Fruit fly (Drosophila melanogaster) whole organism: ENCODE data around the gene TTLL1A.

Experiments
- CG8478 ChIP-seq: fragments of >200 bp; optimal IDR thresholded peaks from 2 replicates; lab custom pipeline; 2018; ENCODE audit warnings: inconsistent platforms
- Dll ChIP-seq: fragments of >200 bp; optimal IDR thresholded peaks from 2 replicates; lab custom pipeline; 2017
- EcR ChIP-seq, 2 experiments: fragments of >200 bp; optimal IDR thresholded peaks; 2 replicates each; lab custom pipeline; 2017; ENCODE audit warnings: missing biosample characterization in 2 of 2, missing genetic modification characterization in 2 of 2, missing genetic modification reagents in 2 of 2
- pan ChIP-seq: fragments of >200 bp; optimal IDR thresholded peaks from 2 replicates; lab custom pipeline; 2017
- psq ChIP-seq: fragments of >200 bp; optimal IDR thresholded peaks from 2 replicates; lab custom pipeline; 2017
- usp ChIP-seq: fragments of >200 bp; optimal IDR thresholded peaks from 2 replicates; lab custom pipeline; 2017; ENCODE audit warnings: missing biosample characterization, missing genetic modification characterization, mixed read lengths

TTLL1A gene

DNA sequence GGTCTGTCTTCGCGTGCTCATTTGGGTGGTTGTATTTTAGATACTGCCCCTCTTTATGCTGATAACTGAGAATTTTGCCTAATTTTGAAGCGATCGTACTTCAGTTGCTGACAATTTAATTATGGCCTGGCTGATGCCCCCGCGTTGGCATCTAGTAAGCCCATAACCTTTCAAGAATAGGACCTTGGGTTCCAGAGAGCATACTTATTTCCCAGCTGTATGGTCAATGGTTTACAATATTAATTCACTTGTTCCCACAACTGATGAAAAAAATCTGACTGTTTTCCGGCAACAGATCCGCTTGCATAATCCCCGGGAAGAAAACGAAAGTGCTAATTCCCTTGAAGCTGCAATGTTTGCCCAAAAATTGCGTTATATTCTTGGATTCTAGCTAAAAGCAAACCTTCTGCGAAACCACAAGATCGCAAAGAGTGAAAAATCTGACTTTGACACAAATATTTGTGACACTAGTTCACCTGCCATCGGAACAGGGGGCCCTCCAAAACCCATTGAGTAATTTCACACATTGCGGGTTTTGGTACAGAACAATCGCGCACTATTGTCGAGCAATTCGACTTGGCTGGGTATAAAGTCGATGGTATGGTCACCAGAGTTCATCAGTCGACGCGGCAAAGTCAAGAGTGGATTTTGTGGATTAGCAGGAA, at the start of gene TTLL1A, which contains the start of gene CG5070:
Gene TTLL1A, minus strand, starts transcription at position 101 of the 665 bp plus-strand sequence.
Gene CG5070, plus strand, starts transcription at position 615 of the 665 bp plus-strand sequence.
- no peak for TF ChIP-seq Dll (lab: Kevin White, UChicago)
- TF ChIP-seq pan (lab: Kevin White, UChicago): no peak
- no peak for TF ChIP-seq usp
- TF ChIP-seq EcR (GFP tag; optimal IDR thresholded peaks at IDR 0.05; lab: Kevin White, UChicago): no peak
- TF ChIP-seq psq (lab: Kevin White, UChicago): no peak
- no peak for TF ChIP-seq CG8478 (lab: Kevin White, UChicago)

DNA sequence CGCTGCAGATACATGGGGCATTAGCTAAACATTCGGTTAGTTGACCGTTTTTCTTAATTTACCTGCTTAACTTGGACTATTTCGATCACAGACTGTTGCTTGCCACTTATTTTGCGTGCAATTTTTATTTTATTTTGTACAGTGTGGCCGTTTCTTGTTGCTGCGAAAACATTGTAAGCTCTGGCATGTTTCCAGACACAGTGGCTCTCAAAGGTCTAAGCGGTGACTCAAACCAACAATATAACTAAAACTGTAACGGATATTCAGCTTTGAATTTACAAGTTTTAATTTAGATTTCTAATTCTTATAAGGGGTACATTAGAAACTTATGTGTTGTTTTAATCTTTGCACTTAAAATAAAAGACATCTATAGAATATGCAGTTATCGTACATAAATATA, 46.9 kb upstream of the TTLL1A start, which contains the start of gene CG8675:
Gene CG8675, minus strand, starts transcription at position 177 of the 400 bp plus-strand sequence.
- no peak for TF ChIP-seq Dll (lab: Kevin White, UChicago)
- no peak for TF ChIP-seq psq (lab: Kevin White, UChicago)
- no peak for TF ChIP-seq EcR (GFP tag; optimal IDR thresholded peaks at IDR 0.05; lab: Kevin White, UChicago)
- no peak for TF ChIP-seq usp
- no peak for TF ChIP-seq pan (lab: Kevin White, UChicago)
- no peak for TF ChIP-seq CG8478 (lab: Kevin White, UChicago)

dm6 chrX:17246916-17247315, 44.5 kb upstream of the TTLL1A start, which contains the start of gene CG42854:
TSS of gene CG42854 (minus strand) at chrX:17247016.
- TF ChIP-seq psq (lab: Kevin White, UChicago): no peak
- TF ChIP-seq CG8478 (lab: Kevin White, UChicago): no peak
- no peak for TF ChIP-seq pan (lab: Kevin White, UChicago)
- no peak for TF ChIP-seq Dll (lab: Kevin White, UChicago)
- no peak for TF ChIP-seq EcR (GFP tag; optimal IDR thresholded peaks at IDR 0.05; lab: Kevin White, UChicago)
- TF ChIP-seq usp: no peak

DNA sequence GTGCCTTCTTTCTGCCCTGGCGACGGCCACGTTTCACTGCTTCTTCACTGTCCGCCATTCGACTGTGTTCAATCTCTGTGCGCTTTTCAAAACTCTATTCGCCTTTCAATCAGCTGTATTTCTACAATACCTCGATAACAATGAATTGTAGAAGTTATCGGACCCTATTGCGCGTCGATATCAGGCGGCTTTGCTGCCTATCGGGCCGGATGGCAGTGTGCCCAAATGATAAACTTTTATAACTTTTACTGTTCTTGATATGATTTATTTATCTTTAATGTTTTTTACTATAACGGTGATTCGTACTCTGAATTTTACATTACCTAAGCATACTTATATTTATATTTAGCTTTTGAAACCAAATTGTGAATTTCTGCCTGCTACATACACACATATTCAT, 42.5 kb upstream of the TTLL1A start, which contains the start of gene CG8915:
Gene CG8915, minus strand, starts transcription at position 148 of the 400 bp plus-strand sequence.
- TF ChIP-seq EcR (GFP tag; optimal IDR thresholded peaks at IDR 0.05; lab: Kevin White, UChicago) (no peak), pan (lab: Kevin White, UChicago) (no peak), Dll (lab: Kevin White, UChicago) (no peak), CG8478 (lab: Kevin White, UChicago) (no peak), psq (lab: Kevin White, UChicago) (no peak), usp (no peak)

- no peak for TF ChIP-seq usp
- TF ChIP-seq CG8478 (lab: Kevin White, UChicago): no peak
- TF ChIP-seq EcR (GFP tag; optimal IDR thresholded peaks at IDR 0.05; lab: Kevin White, UChicago): no peak
- no peak for TF ChIP-seq psq (lab: Kevin White, UChicago)
- TF ChIP-seq pan (lab: Kevin White, UChicago): no peak
- TF ChIP-seq Dll (lab: Kevin White, UChicago): no peak
These were observed 35.0 kb upstream of the TTLL1A start for dm6 chrX:17237421-17237820.

- TF ChIP-seq Dll (lab: Kevin White, UChicago) (no peak), pan (lab: Kevin White, UChicago) (no peak), psq (lab: Kevin White, UChicago) (no peak), EcR (GFP tag; optimal IDR thresholded peaks at IDR 0.05; lab: Kevin White, UChicago) (no peak), CG8478 (lab: Kevin White, UChicago) (no peak), usp (no peak)
These were observed 34.1 kb upstream of the TTLL1A start for dm6 chrX:17236468-17236867.

DNA sequence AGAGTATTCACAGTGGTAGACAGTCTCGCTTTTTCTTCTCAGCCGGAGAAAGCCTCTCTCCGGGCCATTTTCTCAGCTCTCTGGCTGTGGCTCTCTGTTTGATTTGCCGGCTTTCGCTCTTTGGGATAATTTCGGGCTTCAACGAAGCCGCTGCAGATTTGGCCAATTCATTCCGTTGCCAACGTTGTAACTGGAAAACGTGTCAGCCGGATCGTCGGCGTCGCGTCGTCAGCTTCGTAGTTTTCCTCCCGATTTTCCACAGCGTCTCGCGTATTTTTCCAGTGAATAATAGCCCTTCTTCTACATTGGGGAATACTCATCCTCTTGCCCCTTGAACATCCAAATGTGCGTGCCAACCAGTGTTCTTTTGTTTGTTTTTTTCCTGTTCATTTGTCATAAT, 30.2 kb upstream of the TTLL1A start, which contains the start of gene f:
Gene f, plus strand, starts transcription at position 301 of the 400 bp plus-strand sequence.
- no peak for TF ChIP-seq Dll (lab: Kevin White, UChicago)
- no peak for TF ChIP-seq usp
- no peak for TF ChIP-seq CG8478 (lab: Kevin White, UChicago)
- no peak for TF ChIP-seq psq (lab: Kevin White, UChicago)
- TF ChIP-seq pan (lab: Kevin White, UChicago): no peak
- no peak for TF ChIP-seq EcR (GFP tag; optimal IDR thresholded peaks at IDR 0.05; lab: Kevin White, UChicago)

DNA sequence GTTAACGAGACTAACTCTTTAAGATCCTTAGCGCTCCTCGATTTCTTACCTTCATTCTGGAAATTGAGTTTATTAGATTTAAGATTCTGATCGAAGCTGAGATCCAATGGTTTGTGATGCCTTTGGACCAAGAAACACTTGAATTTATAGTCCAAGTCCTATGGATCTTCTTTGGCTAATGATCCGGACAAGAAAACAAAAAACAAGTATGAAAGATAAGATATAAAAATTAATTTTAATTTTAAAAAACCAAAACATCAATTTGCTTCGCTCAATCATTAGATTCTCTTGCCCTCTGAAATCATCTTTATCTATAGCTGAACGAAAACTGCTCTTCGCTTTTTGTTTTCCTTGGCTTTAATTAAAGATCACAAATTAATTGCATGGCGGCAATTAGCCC, 28.5 kb upstream of the TTLL1A start, which contains the start of gene CG10597:
Gene CG10597, minus strand, starts transcription at position 101 of the 400 bp plus-strand sequence.
- TF ChIP-seq psq (lab: Kevin White, UChicago) (no peak), CG8478 (lab: Kevin White, UChicago) (no peak), pan (lab: Kevin White, UChicago) (no peak), Dll (lab: Kevin White, UChicago) (no peak), EcR (GFP tag; optimal IDR thresholded peaks at IDR 0.05; lab: Kevin White, UChicago) (no peak), usp (no peak)

dm6 chrX:17229475-17230169, 27.2 kb upstream of the TTLL1A start:
- no peak for TF ChIP-seq Dll (lab: Kevin White, UChicago)
- TF ChIP-seq usp: no peak
- no peak for TF ChIP-seq EcR (GFP tag; optimal IDR thresholded peaks at IDR 0.05; lab: Kevin White, UChicago)
- TF ChIP-seq psq (lab: Kevin White, UChicago): no peak
- TF ChIP-seq pan (lab: Kevin White, UChicago): no peak
- TF ChIP-seq CG8478 (lab: Kevin White, UChicago): no peak

DNA sequence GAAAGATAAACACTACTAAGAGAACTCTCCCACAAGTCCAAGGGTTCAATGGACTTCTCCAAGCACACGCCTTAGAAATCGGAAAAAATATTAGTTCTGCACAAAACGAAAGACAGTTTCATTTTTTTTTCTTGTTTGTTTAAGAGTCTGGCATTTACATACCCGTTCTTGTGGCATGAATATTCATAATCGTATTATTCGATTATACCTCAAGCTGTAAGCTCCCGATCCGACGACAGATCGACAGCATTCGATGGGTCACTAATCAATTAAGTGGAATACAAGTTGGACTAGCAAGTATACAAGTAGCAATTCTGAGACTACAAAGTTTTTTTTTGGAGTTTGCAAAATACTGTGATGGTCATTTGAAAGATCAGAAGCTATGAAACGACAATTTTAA, 25.1 kb upstream of the TTLL1A start:
- TF ChIP-seq EcR (GFP tag; optimal IDR thresholded peaks at IDR 0.05; lab: Kevin White, UChicago) (no peak), psq (lab: Kevin White, UChicago) (no peak), Dll (lab: Kevin White, UChicago) (no peak), pan (lab: Kevin White, UChicago) (no peak), usp (no peak), CG8478 (lab: Kevin White, UChicago) (no peak)

- TF ChIP-seq EcR (GFP tag; optimal IDR thresholded peaks at IDR 0.05; lab: Kevin White, UChicago): no peak
- TF ChIP-seq pan (lab: Kevin White, UChicago): no peak
- no peak for TF ChIP-seq Dll (lab: Kevin White, UChicago)
- TF ChIP-seq usp: no peak
- no peak for TF ChIP-seq psq (lab: Kevin White, UChicago)
- TF ChIP-seq CG8478 (lab: Kevin White, UChicago): no peak
These were observed 24.3 kb upstream of the TTLL1A start, which contains the start of gene CG10598 for dm6 chrX:17226681-17227019. TSS of gene CG10598 (minus strand) at chrX:17226867.
